Fruit fly (Drosophila melanogaster) whole organism, embryonic: ENCODE results near the gene ea.
A peak's percentile ranks its signal among the peaks of the same experiment; 100 is the strongest.

ENCODE experiments used
- B-H2 ChIP-seq: fragments of 200-800 bp; sonication (Bioruptor generic); optimal IDR thresholded peaks from 2 replicates; lab custom pipeline; 2018; ENCODE audit warnings: missing biosample characterization, mild to moderate bottlenecking, missing genetic modification characterization
- CG10321 ChIP-seq: fragments of 200-800 bp; sonication (Bioruptor generic); IDR thresholded peaks from 2 replicates; pipeline ENCODE4 v1.3.6; 2022; ENCODE audit warnings: missing biosample characterization, missing genetic modification characterization
- CG10366 ChIP-seq: fragments of 200-800 bp; sonication (Bioruptor generic); IDR thresholded peaks from 2 replicates; pipeline ENCODE4 v1.3.6; 2022; ENCODE audit warnings: missing biosample characterization, missing genetic modification characterization
- CG10979 ChIP-seq: fragments of 200-800 bp; sonication (Bioruptor generic); optimal IDR thresholded peaks from 2 replicates; lab custom pipeline; 2018; ENCODE audit warnings: missing biosample characterization, mild to moderate bottlenecking, missing genetic modification characterization, moderate library complexity
- CG11093 ChIP-seq: fragments of 200-800 bp; sonication (Bioruptor generic); IDR thresholded peaks from 3 replicates; pipeline ENCODE4 v1.3.6; 2022; ENCODE audit warnings: missing biosample characterization, missing genetic modification characterization
- CG11560 ChIP-seq: fragments of 200-800 bp; sonication (Bioruptor generic); IDR thresholded peaks from 3 replicates; pipeline ENCODE4 v1.3.6; 2022; ENCODE audit warnings: missing biosample characterization, missing genetic modification characterization
- CG1233 ChIP-seq: fragments of 200-800 bp; sonication (Bioruptor generic); optimal IDR thresholded peaks from 4 replicates; lab custom pipeline; 2018; ENCODE audit warnings: missing biosample characterization, mild to moderate bottlenecking, missing genetic modification characterization
- CG1603 ChIP-seq: fragments of 200-800 bp; sonication (Bioruptor generic); optimal IDR thresholded peaks from 2 replicates; lab custom pipeline; 2019; ENCODE audit warnings: missing biosample characterization, mild to moderate bottlenecking, missing genetic modification characterization, moderate library complexity
- CG16813 ChIP-seq: fragments of 200-800 bp; sonication (Bioruptor generic); IDR thresholded peaks from 3 replicates; pipeline ENCODE4 v1.3.6; 2022; ENCODE audit warnings: missing biosample characterization, missing genetic modification characterization; ENCODE audit not compliant: partially characterized antibody
- CG17912 ChIP-seq: fragments of 200-800 bp; sonication (Bioruptor generic); optimal IDR thresholded peaks from 2 replicates; lab custom pipeline; 2018; ENCODE audit warnings: missing biosample characterization, mild to moderate bottlenecking, missing genetic modification characterization
- CG1832 ChIP-seq: fragments of 200-800 bp; sonication (Bioruptor generic); optimal IDR thresholded peaks from 2 replicates; lab custom pipeline; 2017; ENCODE audit warnings: missing biosample characterization, mild to moderate bottlenecking, missing genetic modification characterization, inconsistent platforms
- CG2712 ChIP-seq: fragments of 200-800 bp; optimal IDR thresholded peaks from 3 replicates; lab custom pipeline; 2019; ENCODE audit warnings: missing biosample characterization, mild to moderate bottlenecking, missing genetic modification characterization, moderate library complexity
- CG2875 ChIP-seq: fragments of 200-800 bp; sonication (Bioruptor generic); optimal IDR thresholded peaks from 2 replicates; lab custom pipeline; 2017; ENCODE audit warnings: missing biosample characterization, mild to moderate bottlenecking, missing genetic modification characterization, missing genetic modification reagents
- CG30020 ChIP-seq: fragments of 200-800 bp; optimal IDR thresholded peaks from 2 replicates; lab custom pipeline; 2019; ENCODE audit warnings: missing biosample characterization, mild to moderate bottlenecking, missing genetic modification characterization, moderate library complexity
- CG33213 ChIP-seq: fragments of 200-800 bp; sonication (Bioruptor generic); optimal IDR thresholded peaks from 3 replicates; lab custom pipeline; 2016; ENCODE audit warnings: missing biosample characterization, missing genetic modification characterization
- CG34422 ChIP-seq: fragments of 200-800 bp; sonication (Bioruptor generic); IDR thresholded peaks from 3 replicates; pipeline ENCODE4 v1.3.6; 2022; ENCODE audit warnings: missing biosample characterization, missing genetic modification characterization
- CG4617 ChIP-seq: fragments of 200-800 bp; sonication (Bioruptor generic); optimal IDR thresholded peaks from 3 replicates; lab custom pipeline; 2016; ENCODE audit warnings: missing biosample characterization, missing genetic modification characterization, borderline replicate concordance
- CG6683 ChIP-seq: fragments of 200-800 bp; sonication (Bioruptor generic); optimal IDR thresholded peaks from 2 replicates; lab custom pipeline; 2017; ENCODE audit warnings: missing biosample characterization, mild to moderate bottlenecking, missing genetic modification characterization, missing genetic modification reagents
- CG7556 ChIP-seq: fragments of 200-800 bp; sonication (Bioruptor generic); optimal IDR thresholded peaks from 2 replicates; lab custom pipeline; 2017; ENCODE audit warnings: missing biosample characterization, mild to moderate bottlenecking, missing genetic modification characterization
- CG9437 ChIP-seq: fragments of 200-800 bp; sonication (Bioruptor generic); optimal IDR thresholded peaks from 2 replicates; lab custom pipeline; 2018; ENCODE audit warnings: missing biosample characterization, mild to moderate bottlenecking, missing genetic modification characterization
- ERR ChIP-seq: fragments of 200-800 bp; sonication (Bioruptor generic); optimal IDR thresholded peaks from 2 replicates; lab custom pipeline; 2016; ENCODE audit warnings: missing biosample characterization, missing genetic modification characterization
- Fer3 ChIP-seq: fragments of 200-800 bp; sonication (Bioruptor generic); optimal IDR thresholded peaks from 2 replicates; lab custom pipeline; 2018; ENCODE audit warnings: missing biosample characterization, mild to moderate bottlenecking, missing genetic modification characterization, moderate library complexity
- Gsc ChIP-seq: fragments of 200-800 bp; sonication (Bioruptor generic); IDR thresholded peaks from 2 replicates; pipeline ENCODE4 v1.3.6; 2022; ENCODE audit warnings: missing biosample characterization, missing genetic modification characterization
- Hsf ChIP-seq: fragments of 200-800 bp; sonication (Bioruptor generic); optimal IDR thresholded peaks from 3 replicates; lab custom pipeline; 2016; ENCODE audit warnings: missing biosample characterization, missing genetic modification characterization
- MBD-R2 ChIP-seq: fragments of 200-800 bp; sonication (Bioruptor generic); IDR thresholded peaks from 2 replicates; pipeline ENCODE4 v1.3.6; 2022; ENCODE audit warnings: missing biosample characterization, missing genetic modification characterization
- Max ChIP-seq: fragments of 200-800 bp; sonication (Bioruptor generic); optimal IDR thresholded peaks from 2 replicates; lab custom pipeline; 2016; ENCODE audit warnings: missing biosample characterization, mild to moderate bottlenecking, missing genetic modification characterization
- Meics ChIP-seq: fragments of 200-800 bp; sonication (Bioruptor generic); optimal IDR thresholded peaks from 2 replicates; lab custom pipeline; 2017; ENCODE audit warnings: missing biosample characterization, mild to moderate bottlenecking, missing genetic modification characterization
- Usf ChIP-seq: fragments of 200-800 bp; sonication (Bioruptor generic); optimal IDR thresholded peaks from 2 replicates; lab custom pipeline; 2017; ENCODE audit warnings: missing genotype, missing biosample characterization, missing genetic modification characterization
- Xrp1 ChIP-seq: fragments of 200-800 bp; sonication (Bioruptor generic); IDR thresholded peaks from 2 replicates; pipeline ENCODE4 v1.3.6; 2022; ENCODE audit warnings: missing biosample characterization, missing genetic modification characterization
- amos ChIP-seq: fragments of 200-800 bp; sonication (Bioruptor generic); IDR thresholded peaks from 2 replicates; pipeline ENCODE4 v1.3.6; 2022; ENCODE audit warnings: missing biosample characterization, missing genetic modification characterization; ENCODE audit not compliant: partially characterized antibody
- caup ChIP-seq: fragments of 200-800 bp; sonication (Bioruptor generic); optimal IDR thresholded peaks from 3 replicates; lab custom pipeline; 2017; ENCODE audit warnings: missing biosample characterization, mild to moderate bottlenecking, missing genetic modification characterization, moderate library complexity; ENCODE audit not compliant: severe bottlenecking
- crp ChIP-seq, 2 experiments: fragments of 200-800 bp; sonication (Bioruptor generic); optimal IDR thresholded peaks; 2 replicates in 1 of 2; 3 replicates in 1 of 2; lab custom pipeline; 2017; ENCODE audit warnings: missing biosample characterization in 2 of 2, missing genetic modification characterization in 2 of 2, mild to moderate bottlenecking in 1 of 2, moderate library complexity in 1 of 2
- dysf ChIP-seq: fragments of 200-800 bp; sonication (Bioruptor generic); IDR thresholded peaks from 3 replicates; pipeline ENCODE4 v1.3.6; 2022; ENCODE audit warnings: missing biosample characterization, missing genetic modification characterization
- ems ChIP-seq: fragments of 200-800 bp; sonication (Bioruptor generic); optimal IDR thresholded peaks from 3 replicates; lab custom pipeline; 2016; ENCODE audit warnings: missing biosample characterization, missing genetic modification characterization
- fd3F ChIP-seq: fragments of 200-800 bp; sonication (Bioruptor generic); optimal IDR thresholded peaks from 2 replicates; lab custom pipeline; 2018; ENCODE audit warnings: missing biosample characterization, mild to moderate bottlenecking, missing genetic modification characterization, moderate library complexity
- fd96Cb ChIP-seq: fragments of 200-800 bp; sonication (Bioruptor generic); optimal IDR thresholded peaks from 2 replicates; lab custom pipeline; 2018; ENCODE audit warnings: missing biosample characterization, mild to moderate bottlenecking, missing genetic modification characterization, moderate library complexity
- gcm ChIP-seq: fragments of 200-800 bp; sonication (Bioruptor generic); optimal IDR thresholded peaks from 2 replicates; lab custom pipeline; 2019; ENCODE audit warnings: missing biosample characterization, mild to moderate bottlenecking, missing genetic modification characterization, moderate library complexity
- gsb ChIP-seq: fragments of 200-800 bp; sonication (Bioruptor generic); IDR thresholded peaks from 2 replicates; pipeline ENCODE4 v1.3.6; 2022; ENCODE audit warnings: missing biosample characterization, missing genetic modification characterization
- hb ChIP-seq: fragments of 200-800 bp; sonication (Bioruptor generic); IDR thresholded peaks from 3 replicates; pipeline ENCODE4 v1.3.6; 2022; ENCODE audit warnings: missing biosample characterization, missing genetic modification characterization; ENCODE audit not compliant: partially characterized antibody
- hbn ChIP-seq: fragments of 200-800 bp; sonication (Bioruptor generic); IDR thresholded peaks from 2 replicates; pipeline ENCODE4 v1.3.6; 2022; ENCODE audit warnings: missing biosample characterization, missing genetic modification characterization; ENCODE audit not compliant: partially characterized antibody
- insv ChIP-seq, 2 experiments: fragments of 200-800 bp; sonication (Bioruptor generic); optimal IDR thresholded peaks; 3 replicates each; lab custom pipeline; 2016 to 2018; ENCODE audit warnings: missing biosample characterization in 2 of 2, missing genetic modification characterization in 2 of 2
- lov ChIP-seq, 2 experiments: fragments of 200-800 bp in 1 of 2; fragments of >200 bp in 1 of 2; sonication (Bioruptor generic) in 1 of 2; IDR thresholded peaks in 1 of 2; optimal IDR thresholded peaks in 1 of 2; 2 replicates in 1 of 2; 3 replicates in 1 of 2; pipeline versions ENCODE4 v1.3.6 to Lab custom; 2017 to 2022; ENCODE audit warnings: missing biosample characterization in 1 of 2, missing genetic modification characterization in 1 of 2
- org-1 ChIP-seq: fragments of 200-800 bp; sonication (Bioruptor generic); optimal IDR thresholded peaks from 2 replicates; lab custom pipeline; 2017; ENCODE audit warnings: missing biosample characterization, missing genetic modification characterization
- so ChIP-seq: fragments of 200-800 bp; sonication (Bioruptor generic); IDR thresholded peaks from 3 replicates; pipeline ENCODE4 v1.3.6; 2022; ENCODE audit warnings: missing biosample characterization, missing genetic modification characterization
- stwl ChIP-seq: fragments of 200-800 bp; sonication (Bioruptor generic); optimal IDR thresholded peaks from 3 replicates; lab custom pipeline; 2018; ENCODE audit warnings: missing biosample characterization, mild to moderate bottlenecking, missing genetic modification characterization, moderate library complexity
- trem ChIP-seq: fragments of 200-800 bp; optimal IDR thresholded peaks from 3 replicates; lab custom pipeline; 2019; ENCODE audit warnings: missing biosample characterization, mild to moderate bottlenecking, missing genetic modification characterization, moderate library complexity
- z ChIP-seq: fragments of 200-800 bp; sonication (Bioruptor generic); IDR thresholded peaks from 3 replicates; pipeline ENCODE4 v1.3.6; 2022; ENCODE audit warnings: missing biosample characterization, missing genetic modification characterization
- zf30C ChIP-seq: fragments of 200-800 bp; sonication (Bioruptor generic); optimal IDR thresholded peaks from 3 replicates; lab custom pipeline; 2018; ENCODE audit warnings: missing biosample characterization, mild to moderate bottlenecking, missing genetic modification characterization
- zfh1 ChIP-seq: fragments of 200-800 bp; sonication (Bioruptor generic); IDR thresholded peaks from 3 replicates; pipeline ENCODE4 v1.3.6; 2022; ENCODE audit warnings: missing biosample characterization, missing genetic modification characterization

Gene ea

DNA sequence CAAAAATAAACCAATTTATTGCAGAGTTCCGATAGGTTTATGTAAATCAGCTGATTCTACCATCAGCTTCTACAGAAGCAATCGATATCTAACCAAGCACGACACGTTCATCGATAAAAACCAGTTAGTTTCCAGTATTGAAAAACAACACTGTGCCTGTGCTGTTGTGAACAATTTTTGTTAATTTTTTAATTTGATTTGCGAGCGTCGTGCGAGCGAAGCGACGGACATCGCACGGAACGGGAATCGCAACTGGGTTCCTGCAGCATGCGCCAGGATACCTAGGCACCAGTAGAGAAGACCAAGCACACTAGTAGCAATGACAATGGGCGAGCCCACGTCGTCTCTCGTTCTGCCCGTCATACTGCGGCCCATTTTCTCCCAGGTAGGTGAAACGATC is 43.3 kb downstream of the ea start, which contains the start of the genes Ccm3 and CG6136 (continued):
- TF ChIP-seq gcm (peak; percentile 27), fd3F (GFP tag; lab: Kevin White, UChicago) (no peak), Gsc (GFP tag; lab: Robert Waterston, UW) (no peak), trem (peak; percentile 53), insv (GFP tag; optimal IDR thresholded peaks at IDR 0.05; lab: Kevin White, UChicago) (peak in 1 of 2 experiments; percentile 75), CG2712 (tag; lab: Kevin White, UChicago) (peak; percentile 27), CG1233 (GFP tag; lab: Kevin White, UChicago) (no peak), CG9437 (GFP tag; lab: Kevin White, UChicago) (peak; percentile 40), CG6683 (peak; percentile 26), gsb (0 out of 2 replicates have a peak, but pooled peaks have one; percentile 30), CG34422 (GFP tag; lab: Robert Waterston, UW) (peak; percentile 64; the same call in 1 of the 3 replicates), dysf (GFP tag; lab: Robert Waterston, UW) (peak; percentile 43; the same call in 2 of the 3 replicates), Xrp1 (peak; percentile 35; the same call in 1 of the 2 replicates), CG11560 (no peak), CG7556 (no peak), z (GFP tag; lab: Robert Waterston, UW) (no peak), CG17912 (no peak), CG10979 (tag; lab: Kevin White, UChicago) (peak; percentile 36), org-1 (no peak), zf30C (GFP tag; lab: Kevin White, UChicago) (no peak), CG1603 (tag; lab: Kevin White, UChicago) (peak; percentile 68), ERR (GFP tag; lab: Kevin White, UChicago) (peak; percentile 21), CG1832 (GFP tag; lab: Kevin White, UChicago) (no peak), Meics (GFP tag; lab: Kevin White, UChicago) (peak; percentile 45), lov (optimal IDR thresholded peaks at IDR 0.05; lab: Kevin White, UChicago) (no peak), lov (GFP tag; IDR thresholded peaks at IDR 0.05; lab: Robert Waterston, UW) (0 out of 3 replicates have a peak, but pooled peaks have one; percentile 41), stwl (tag; lab: Kevin White, UChicago) (peak; percentile 80), fd96Cb (tag; lab: Kevin White, UChicago) (no peak), B-H2 (GFP tag; lab: Kevin White, UChicago) (peak; percentile 68), CG4617 (peak; percentile 88), MBD-R2 (GFP tag; lab: Robert Waterston, UW) (peak; percentile 97), caup (GFP tag; lab: Kevin White, UChicago) (peak; percentile 69), CG10366 (GFP tag; lab: Robert Waterston, UW) (peak; percentile 23; the same call in 1 of the 2 replicates), hb (GFP tag; lab: Robert Waterston, UW) (peak; percentile 86), CG33213 (GFP tag; lab: Kevin White, UChicago) (no peak), ems (GFP tag; lab: Kevin White, UChicago) (no peak), CG11093 (GFP tag; lab: Robert Waterston, UW) (no peak), so (no peak), Max (GFP tag; lab: Kevin White, UChicago) (peak; percentile 59), CG30020 (tag; lab: Kevin White, UChicago) (peak; percentile 19), Hsf (GFP tag; lab: Kevin White, UChicago) (peak; percentile 35), amos (GFP tag; lab: Robert Waterston, UW) (peak; percentile 95), Usf (GFP tag; lab: Kevin White, UChicago) (no peak), CG10321 (GFP tag; lab: Robert Waterston, UW) (peak; percentile 75), CG2875 (GFP tag; lab: Kevin White, UChicago) (no peak), Fer3 (tag; lab: Kevin White, UChicago) (peak; percentile 42), hbn (GFP tag; lab: Robert Waterston, UW) (peak; percentile 89), CG16813 (GFP tag; lab: Robert Waterston, UW) (peak; percentile 88), crp (GFP tag; optimal IDR thresholded peaks at IDR 0.05; lab: Kevin White, UChicago) (peak; percentile 56 to 93), zfh1 (peak; percentile 70; the same call in 2 of the 3 replicates)
